Worm (Caenorhabditis elegans): ENCODE measurements around the gene str-85.

- no peak for TF ChIP-seq mdl-1 (tag; optimal IDR thresholded peaks at IDR 0.05)
- no peak for TF ChIP-seq elt-3 (tag; optimal IDR thresholded peaks at IDR 0.05)
- TF ChIP-seq gmeb-1 (tag; optimal IDR thresholded peaks at IDR 0.05), result no peak
- no peak for TF ChIP-seq nhr-129 (tag; optimal IDR thresholded peaks at IDR 0.05)
- no peak for TF ChIP-seq alr-1 (tag; optimal IDR thresholded peaks at IDR 0.05)
- TF ChIP-seq unc-55 (GFP tag; optimal IDR thresholded peaks at IDR 0.05), result no peak
- no peak for TF ChIP-seq nhr-237 (tag; optimal IDR thresholded peaks at IDR 0.05)
- no peak for TF ChIP-seq snpc-4 (tag; optimal IDR thresholded peaks at IDR 0.05)
- no peak for TF ChIP-seq nhr-77 (tag; optimal IDR thresholded peaks at IDR 0.05)
Measured at ce11 chrV:8949873-8950272, 35.8 kb downstream of the str-85 start.
